Worm (Caenorhabditis elegans) whole organism, L3 larva: ENCODE measurements around the gene R07B1.8.

ENCODE experiments used
- R02D3.7 ChIP-seq: fragments of 150-350 bp; optimal IDR thresholded peaks from 2 replicates; lab custom pipeline; 2014; ENCODE audit warnings: missing biosample characterization, missing genetic modification characterization
- ZK546.5 ChIP-seq: sonication (generic microtip); optimal IDR thresholded peaks from 2 replicates; lab custom pipeline; 2017; ENCODE audit warnings: missing biosample characterization, missing genetic modification characterization
- ama-1 ChIP-seq: fragments of 150-350 bp; optimal IDR thresholded peaks from 2 replicates; lab custom pipeline; 2018
- ceh-16 ChIP-seq: sonication (generic microtip); optimal IDR thresholded peaks from 2 replicates; lab custom pipeline; 2017; ENCODE audit warnings: missing biosample characterization, missing genetic modification characterization
- ceh-28 ChIP-seq: fragments of 150-350 bp; optimal IDR thresholded peaks from 2 replicates; lab custom pipeline; 2014; ENCODE audit warnings: missing biosample characterization, missing genetic modification reagents, missing genetic modification characterization
- ceh-82 ChIP-seq: fragments of 150-350 bp; optimal IDR thresholded peaks from 2 replicates; lab custom pipeline; 2014; ENCODE audit warnings: missing biosample characterization, missing genetic modification characterization
- daf-12 ChIP-seq: fragments of 150-350 bp; optimal IDR thresholded peaks from 2 replicates; lab custom pipeline; 2014; ENCODE audit warnings: missing biosample characterization, missing genetic modification reagents, missing genetic modification characterization
- egl-5 ChIP-seq: fragments of 150-350 bp; optimal IDR thresholded peaks from 2 replicates; lab custom pipeline; 2017; ENCODE audit warnings: missing biosample characterization, missing genetic modification reagents, missing genetic modification characterization, inconsistent platforms
- elt-1 ChIP-seq: fragments of 150-350 bp; optimal IDR thresholded peaks from 2 replicates; lab custom pipeline; 2014; ENCODE audit warnings: missing biosample characterization, missing genetic modification characterization
- elt-2 ChIP-seq: sonication (generic microtip); optimal IDR thresholded peaks from 2 replicates; lab custom pipeline; 2016; ENCODE audit warnings: missing genetic modification reagents, mild to moderate bottlenecking, missing genetic modification characterization, missing compliant biosample characterization
- elt-3 ChIP-seq, 3 experiments: fragments of 150-350 bp in 1 of 3; sonication (generic microtip) in 2 of 3; optimal IDR thresholded peaks; 2 replicates in 2 of 3; 4 replicates in 1 of 3; lab custom pipeline; 2014 to 2017; ENCODE audit warnings: missing biosample characterization in 3 of 3, missing genetic modification characterization in 3 of 3
- fkh-10 ChIP-seq: sonication (generic microtip); optimal IDR thresholded peaks from 2 replicates; lab custom pipeline; 2017; ENCODE audit warnings: missing biosample characterization, missing genetic modification reagents, missing genetic modification characterization
- fkh-2 ChIP-seq: fragments of 150-350 bp; optimal IDR thresholded peaks from 2 replicates; lab custom pipeline; 2014; ENCODE audit warnings: missing biosample characterization, missing genetic modification reagents, missing genetic modification characterization
- fos-1 ChIP-seq: fragments of 150-350 bp; optimal IDR thresholded peaks from 2 replicates; lab custom pipeline; 2014; ENCODE audit warnings: missing biosample characterization, missing genetic modification characterization
- hmg-11 ChIP-seq: sonication (generic microtip); optimal IDR thresholded peaks from 2 replicates; lab custom pipeline; 2016; ENCODE audit warnings: missing genetic modification characterization, missing compliant biosample characterization
- jun-1 ChIP-seq: fragments of 150-350 bp; optimal IDR thresholded peaks from 2 replicates; lab custom pipeline; 2014; ENCODE audit warnings: missing biosample characterization, missing genetic modification reagents, missing genetic modification characterization
- lin-15B ChIP-seq: fragments of 150-350 bp; optimal IDR thresholded peaks from 2 replicates; lab custom pipeline; 2014; ENCODE audit warnings: missing biosample characterization, missing genetic modification characterization
- lin-39 ChIP-seq: fragments of 150-350 bp; optimal IDR thresholded peaks from 2 replicates; lab custom pipeline; 2018; ENCODE audit warnings: missing biosample characterization, missing genetic modification reagents, missing genetic modification characterization
- lsy-12 ChIP-seq: sonication (generic microtip); optimal IDR thresholded peaks from 2 replicates; lab custom pipeline; 2016; ENCODE audit warnings: mild to moderate bottlenecking, missing genetic modification characterization, missing compliant biosample characterization
- mdl-1 ChIP-seq: fragments of 150-350 bp; optimal IDR thresholded peaks from 2 replicates; lab custom pipeline; 2014; ENCODE audit warnings: missing biosample characterization, missing genetic modification characterization
- mml-1 ChIP-seq: fragments of 150-350 bp; sonication (generic microtip); optimal IDR thresholded peaks from 3 replicates; lab custom pipeline; 2014; ENCODE audit warnings: missing biosample characterization, missing genetic modification characterization
- nfya-1 ChIP-seq: sonication (generic microtip); optimal IDR thresholded peaks from 2 replicates; lab custom pipeline; 2017; ENCODE audit warnings: missing genetic modification characterization, mild to moderate bottlenecking, missing compliant biosample characterization, antibody characterized with exemption, moderate library complexity; ENCODE audit not compliant: insufficient read depth
- nhr-12 ChIP-seq: fragments of 150-350 bp; optimal IDR thresholded peaks from 2 replicates; lab custom pipeline; 2014; ENCODE audit warnings: missing biosample characterization, missing genetic modification characterization
- nhr-23 ChIP-seq: fragments of 150-350 bp; optimal IDR thresholded peaks from 2 replicates; lab custom pipeline; 2014; ENCODE audit warnings: missing biosample characterization, missing genetic modification reagents, missing genetic modification characterization
- nhr-237 ChIP-seq: fragments of 150-350 bp; optimal IDR thresholded peaks from 2 replicates; lab custom pipeline; 2014; ENCODE audit warnings: missing biosample characterization, missing genetic modification characterization
- nhr-25 ChIP-seq: sonication (generic microtip); optimal IDR thresholded peaks from 2 replicates; lab custom pipeline; 2017; ENCODE audit warnings: missing biosample characterization, missing genetic modification characterization
- nhr-43 ChIP-seq: sonication (generic microtip); optimal IDR thresholded peaks from 2 replicates; lab custom pipeline; 2016; ENCODE audit warnings: mild to moderate bottlenecking, missing genetic modification characterization, missing compliant biosample characterization; ENCODE audit not compliant: poor library complexity, severe bottlenecking
- nhr-67 ChIP-seq: fragments of 150-350 bp; optimal IDR thresholded peaks from 2 replicates; lab custom pipeline; 2014; ENCODE audit warnings: missing biosample characterization, missing genetic modification characterization
- nhr-77 ChIP-seq: fragments of 150-350 bp; optimal IDR thresholded peaks from 2 replicates; lab custom pipeline; 2014; ENCODE audit warnings: missing biosample characterization, missing genetic modification characterization
- pha-4 ChIP-seq: fragments of 150-350 bp; optimal IDR thresholded peaks from 2 replicates; lab custom pipeline; 2014; ENCODE audit warnings: missing biosample characterization, missing genetic modification reagents, missing genetic modification characterization
- pqm-1 ChIP-seq: fragments of 150-350 bp; optimal IDR thresholded peaks from 2 replicates; lab custom pipeline; 2017; ENCODE audit warnings: missing biosample characterization, missing genetic modification characterization, inconsistent platforms
- sea-2 ChIP-seq: fragments of 150-350 bp; sonication (generic microtip); optimal IDR thresholded peaks from 4 replicates; lab custom pipeline; 2014; ENCODE audit warnings: missing biosample characterization, missing genetic modification reagents, missing genetic modification characterization
- skn-1 ChIP-seq: fragments of 150-350 bp; optimal IDR thresholded peaks from 2 replicates; lab custom pipeline; 2014; ENCODE audit warnings: missing biosample characterization, missing genetic modification characterization
- snpc-4 ChIP-seq: fragments of 150-350 bp; optimal IDR thresholded peaks from 2 replicates; lab custom pipeline; 2014; ENCODE audit warnings: missing biosample characterization, missing genetic modification characterization
- tbx-2 ChIP-seq: sonication (generic microtip); optimal IDR thresholded peaks from 2 replicates; lab custom pipeline; 2016; ENCODE audit warnings: mild to moderate bottlenecking, missing genetic modification characterization, missing compliant biosample characterization
- ztf-4 ChIP-seq: fragments of 150-350 bp; optimal IDR thresholded peaks from 2 replicates; lab custom pipeline; 2014; ENCODE audit warnings: missing biosample characterization, missing genetic modification characterization

The R07B1.8 gene

DNA sequence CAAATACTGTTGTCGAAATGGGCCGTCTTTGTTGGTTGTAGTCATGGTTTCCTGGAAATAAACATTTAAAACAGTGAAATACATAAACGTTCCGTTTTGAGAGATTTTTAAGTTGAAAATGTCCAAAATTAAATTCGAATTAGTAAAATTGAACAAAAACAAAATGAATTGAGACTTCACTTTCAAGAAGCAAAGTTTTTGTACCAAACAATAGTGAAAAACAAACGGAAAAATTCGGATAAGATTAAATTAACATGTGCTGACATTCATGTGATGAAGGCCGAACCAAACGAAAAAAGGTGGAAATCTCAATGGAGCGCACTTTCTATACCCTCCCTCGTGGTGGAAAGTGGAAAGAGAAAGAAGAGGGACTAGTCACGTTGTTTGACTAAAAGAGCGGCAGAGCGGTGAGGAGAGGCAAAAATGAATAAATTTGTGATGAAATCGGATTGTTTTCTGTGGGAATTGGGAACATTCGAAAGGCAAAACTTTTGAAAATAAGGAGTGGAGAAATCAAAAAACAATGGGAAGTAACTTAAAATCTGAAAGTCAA lies 34.4 kb downstream of the R07B1.8 start, which contains the start of gene ipla-2:
Gene ipla-2 (minus strand): TSS at position 51 of the 553 bp plus-strand sequence.
- peak; percentile 74 for TF ChIP-seq fkh-10 (GFP tag; lab: Kevin White, UChicago)
- peak; percentile 75 for TF ChIP-seq nfya-1
- TF ChIP-seq skn-1 (tag; lab: Kevin White, UChicago) = peak; percentile 51
- TF ChIP-seq fos-1 = no peak
- TF ChIP-seq lin-39 (tag; lab: Kevin White, UChicago) = peak; percentile 47
- TF ChIP-seq nhr-77 (tag; lab: Kevin White, UChicago) = no peak
- TF ChIP-seq jun-1 = peak; percentile 39
- TF ChIP-seq elt-1 (tag; lab: Kevin White, UChicago) = no peak
- TF ChIP-seq ama-1 (lab: Kevin White, UChicago) = peak; percentile 45
- peak; percentile 71 for TF ChIP-seq pha-4 (tag; lab: Kevin White, UChicago)
- no peak for TF ChIP-seq nhr-23 (tag; lab: Kevin White, UChicago)
- peak; percentile 46 for TF ChIP-seq pqm-1
- TF ChIP-seq lin-15B = peak; percentile 75
- peak; percentile 41 for TF ChIP-seq elt-2 (tag; lab: Kevin White, UChicago)
- no peak for TF ChIP-seq nhr-12 (tag; lab: Kevin White, UChicago)
- no peak for TF ChIP-seq egl-5 (tag; lab: Kevin White, UChicago)
- no peak for TF ChIP-seq mml-1 (tag; lab: Kevin White, UChicago)
- TF ChIP-seq mdl-1 = peak; percentile 23
- no peak for TF ChIP-seq daf-12
- peak; percentile 66 for TF ChIP-seq nhr-25 (tag; lab: Kevin White, UChicago)
- TF ChIP-seq snpc-4 (tag; lab: Kevin White, UChicago) = peak; percentile 68
- peak; percentile 56 for TF ChIP-seq hmg-11 (tag; lab: Kevin White, UChicago)
- no peak for TF ChIP-seq lsy-12 (tag; lab: Kevin White, UChicago)
- TF ChIP-seq, all 47 proteins: peak for 14

DNA sequence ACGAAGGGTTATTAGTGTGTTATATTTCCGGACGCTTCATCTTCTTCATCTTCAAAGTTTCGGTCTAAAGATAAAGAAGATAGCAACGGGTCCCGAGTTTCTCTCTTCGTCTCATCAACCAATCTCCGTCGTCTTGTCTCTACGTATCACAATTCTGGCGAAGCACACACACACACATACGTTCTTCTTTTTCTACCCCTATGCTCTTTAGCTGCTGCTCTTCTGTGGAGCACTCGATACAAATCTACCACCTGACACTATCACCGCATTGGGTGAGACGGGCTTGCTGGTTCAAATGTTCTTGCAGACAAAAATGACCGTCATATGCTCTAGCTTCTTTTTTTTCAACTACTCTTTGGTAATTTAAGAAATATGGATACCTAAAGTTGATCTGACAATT lies 40.1 kb downstream of the R07B1.8 start:
- no peak for TF ChIP-seq fkh-2 (tag; lab: Kevin White, UChicago)
- TF ChIP-seq nfya-1 = peak; percentile 32
- TF ChIP-seq, all 47 proteins: peak for 1

DNA sequence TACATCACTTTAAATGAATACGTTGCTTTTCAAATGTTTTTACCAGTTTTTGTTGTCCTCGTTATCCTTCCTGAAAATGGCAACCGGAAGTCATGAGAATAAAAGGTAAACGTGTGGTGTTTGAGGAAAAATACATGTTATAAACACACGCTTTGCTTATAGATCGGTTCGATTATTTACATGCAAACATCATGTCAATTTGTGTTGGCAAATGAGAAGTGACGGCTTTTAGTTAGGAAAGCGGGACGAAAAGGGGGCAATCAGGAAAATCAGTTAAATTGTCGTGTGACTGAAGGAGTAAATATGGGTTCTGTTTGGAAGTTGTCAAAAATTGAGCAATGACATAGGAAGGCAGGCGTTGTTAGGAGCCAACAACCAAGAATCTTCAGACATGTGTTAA lies 41.2 kb downstream of the R07B1.8 start, which contains the start of gene rrc-1:
Gene rrc-1 (minus strand): TSS at position 74 of the 400 bp plus-strand sequence.
- TF ChIP-seq nfya-1 (no peak), ceh-16 (tag; lab: Kevin White, UChicago) (no peak), ztf-4 (tag; lab: Kevin White, UChicago) (no peak), daf-12 (no peak), tbx-2 (tag; lab: Kevin White, UChicago) (no peak), lin-15B (no peak), hmg-11 (tag; lab: Kevin White, UChicago) (no peak), pqm-1 (no peak), nhr-67 (no peak), nhr-25 (tag; lab: Kevin White, UChicago) (no peak), jun-1 (no peak), pha-4 (tag; lab: Kevin White, UChicago) (no peak), elt-3 (tag; optimal IDR thresholded peaks at IDR 0.05; lab: Kevin White, UChicago) (no peak), skn-1 (tag; lab: Kevin White, UChicago) (no peak)

DNA sequence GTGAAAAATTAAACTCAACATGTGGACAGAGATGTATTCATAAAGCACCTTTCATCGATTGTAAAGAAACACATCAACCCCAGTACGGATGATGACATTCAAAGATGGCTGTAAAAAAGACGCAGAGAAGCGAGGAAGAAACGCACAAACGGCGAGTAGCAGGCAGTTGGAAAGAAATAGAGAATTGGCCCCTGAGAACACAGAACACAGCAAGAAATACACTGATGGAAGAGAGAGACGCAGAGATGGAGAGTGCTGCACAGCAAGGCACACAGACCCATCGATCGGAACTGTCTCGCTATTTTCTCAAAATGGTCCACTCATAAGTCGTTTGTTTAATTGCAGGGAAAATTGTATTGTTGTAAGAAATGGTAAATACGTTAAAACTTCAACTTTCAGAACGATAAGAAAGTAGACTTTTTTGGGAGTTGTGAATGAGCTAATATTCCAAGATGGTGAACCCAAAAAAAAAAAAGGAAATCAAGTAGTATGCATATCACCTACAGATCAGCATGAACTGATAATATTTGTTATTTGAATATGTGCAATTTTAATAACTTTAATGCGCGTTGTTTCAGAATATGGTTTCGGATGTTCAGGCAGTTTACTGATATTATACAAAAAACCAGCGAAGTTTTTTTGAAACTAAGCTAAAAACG lies 49.7 kb downstream of the R07B1.8 start:
- no peak for TF ChIP-seq ztf-4 (tag; lab: Kevin White, UChicago)
- TF ChIP-seq ZK546.5 = no peak
- peak; percentile 90 for TF ChIP-seq hmg-11 (tag; lab: Kevin White, UChicago)
- peak; percentile 60 for TF ChIP-seq ceh-28 (tag; lab: Kevin White, UChicago)
- TF ChIP-seq ceh-82 = no peak
- TF ChIP-seq elt-2 (tag; lab: Kevin White, UChicago) = peak; percentile 69
- no peak for TF ChIP-seq lin-15B
- TF ChIP-seq sea-2 (GFP tag; lab: Kevin White, UChicago) = no peak
- no peak for TF ChIP-seq ceh-16 (tag; lab: Kevin White, UChicago)
- TF ChIP-seq nhr-25 (tag; lab: Kevin White, UChicago) = peak; percentile 70
- no peak for TF ChIP-seq nhr-237
- TF ChIP-seq pha-4 (tag; lab: Kevin White, UChicago) = no peak
- peak; percentile 95 for TF ChIP-seq skn-1 (tag; lab: Kevin White, UChicago)
- no peak for TF ChIP-seq mml-1 (tag; lab: Kevin White, UChicago)
- TF ChIP-seq pqm-1 = peak; percentile 55
- no peak for TF ChIP-seq fos-1
- TF ChIP-seq jun-1 = peak; percentile 77
- peak; percentile 70 for TF ChIP-seq nfya-1
- TF ChIP-seq nhr-43 (tag; lab: Kevin White, UChicago) = no peak
- TF ChIP-seq egl-5 (tag; lab: Kevin White, UChicago) = peak; percentile 73
- TF ChIP-seq nhr-23 (tag; lab: Kevin White, UChicago) = peak; percentile 50
- TF ChIP-seq R02D3.7 (tag; lab: Kevin White, UChicago) = no peak
- TF ChIP-seq lin-39 (tag; lab: Kevin White, UChicago) = peak; percentile 52
